Fruit fly (Drosophila melanogaster): ENCODE data around the gene Pi3K92E.

Pi3K92E gene

dm6 chr3R:20587630-20588479 lies 46.7 kb downstream of the Pi3K92E start, which contains the start of gene Septin2 (continued):
- TF ChIP-seq Trl (optimal IDR thresholded peaks at IDR 0.05) (no peak), Trl (GFP tag; optimal IDR thresholded peaks at IDR 0.05) (peak; percentile 43), pb (GFP tag; optimal IDR thresholded peaks at IDR 0.05) (no peak), psq (GFP tag; optimal IDR thresholded peaks at IDR 0.05) (peak; percentile 13), abd-A (tag; optimal IDR thresholded peaks at IDR 0.05) (no peak), lmd (GFP tag; IDR thresholded peaks at IDR 0.05) (peak; percentile 73), z (GFP tag; IDR thresholded peaks at IDR 0.05) (no peak), CG16813 (GFP tag; IDR thresholded peaks at IDR 0.05; ENCODE audit: partially characterized antibody) (0 out of 3 replicates have a peak, but pooled peaks have one; percentile 6), Taf1 (GFP tag; IDR thresholded peaks at IDR 0.05) (no peak), Hr78 (GFP tag; optimal IDR thresholded peaks at IDR 0.05) (peak in 1 of 2 experiments; percentile 62), CG8478 (optimal IDR thresholded peaks at IDR 0.05) (peak; percentile 76), HmgD (GFP tag; optimal IDR thresholded peaks at IDR 0.05) (no peak), Dfd (GFP tag; optimal IDR thresholded peaks at IDR 0.05) (no peak), Mes4 (GFP tag; optimal IDR thresholded peaks at IDR 0.05) (peak; percentile 65), dpn (GFP tag; optimal IDR thresholded peaks at IDR 0.05) (peak; percentile 49 to 75), CG43689 (GFP tag; IDR thresholded peaks at IDR 0.05) (no peak), ac (GFP tag; optimal IDR thresholded peaks at IDR 0.05) (peak; percentile 46), CG14014 (GFP tag; IDR thresholded peaks at IDR 0.05) (peak; percentile 38; the same call in 1 of the 2 replicates), hth (optimal IDR thresholded peaks at IDR 0.05) (no peak), chm (GFP tag; IDR thresholded peaks at IDR 0.05) (no peak), en (GFP tag; optimal IDR thresholded peaks at IDR 0.05) (peak; percentile 28), Xrp1 (GFP tag; IDR thresholded peaks at IDR 0.05) (peak; percentile 75), CG15601 (tag; optimal IDR thresholded peaks at IDR 0.05) (peak; percentile 80), CG14667 (GFP tag; IDR thresholded peaks at IDR 0.05) (peak; percentile 59), Kr (GFP tag; optimal IDR thresholded peaks at IDR 0.05) (no peak), Poxn (GFP tag; IDR thresholded peaks at IDR 0.05) (no peak), CG6175 (GFP tag; IDR thresholded peaks at IDR 0.05) (no peak), CG6689 (GFP tag; IDR thresholded peaks at IDR 0.05) (peak; percentile 75), Pdp1 (GFP tag; optimal IDR thresholded peaks at IDR 0.05) (peak; percentile 34 to 50), CG17186 (GFP tag; optimal IDR thresholded peaks at IDR 0.05) (no peak), wek (GFP tag; optimal IDR thresholded peaks at IDR 0.05) (peak; percentile 45), scrt (GFP tag; optimal IDR thresholded peaks at IDR 0.05) (peak; percentile 63), insv (GFP tag; optimal IDR thresholded peaks at IDR 0.05) (peak in 1 of 2 experiments; percentile 21), HLH4C (GFP tag; IDR thresholded peaks at IDR 0.05; ENCODE audit: partially characterized antibody) (no peak), cad (GFP tag; optimal IDR thresholded peaks at IDR 0.05) (no peak), fd96Cb (tag; optimal IDR thresholded peaks at IDR 0.05) (peak; percentile 85), Fer1 (GFP tag; optimal IDR thresholded peaks at IDR 0.05) (peak; percentile 81), onecut (GFP tag; IDR thresholded peaks at IDR 0.05) (peak; percentile 19; the same call in 1 of the 2 replicates), chinmo (GFP tag; IDR thresholded peaks at IDR 0.05; ENCODE audit: partially characterized antibody) (0 out of 4 replicates have a peak, but pooled peaks have one; percentile 28), Mad (GFP tag; optimal IDR thresholded peaks at IDR 0.05) (peak; percentile 38), CG10462 (GFP tag; optimal IDR thresholded peaks at IDR 0.05) (peak; percentile 78), CG9876 (GFP tag; optimal IDR thresholded peaks at IDR 0.05) (no peak), pros (GFP tag; optimal IDR thresholded peaks at IDR 0.05) (no peak), Hand (GFP tag; optimal IDR thresholded peaks at IDR 0.05) (peak; percentile 33), CG34422 (GFP tag; IDR thresholded peaks at IDR 0.05) (peak; percentile 61), tna (GFP tag; IDR thresholded peaks at IDR 0.05; ENCODE audit: partially characterized antibody) (no peak), Optix (GFP tag; IDR thresholded peaks at IDR 0.05) (no peak; the same call in 1 of the 3 replicates), Ptx1 (GFP tag; IDR thresholded peaks at IDR 0.05) (peak; percentile 66), CG9932 (GFP tag; IDR thresholded peaks at IDR 0.05) (no peak), klu (GFP tag; IDR thresholded peaks at IDR 0.05) (no peak)

All from whole organism, embryonic.